Worm (Caenorhabditis elegans): Measurements from ENCODE around the gene gst-9.

DNA sequence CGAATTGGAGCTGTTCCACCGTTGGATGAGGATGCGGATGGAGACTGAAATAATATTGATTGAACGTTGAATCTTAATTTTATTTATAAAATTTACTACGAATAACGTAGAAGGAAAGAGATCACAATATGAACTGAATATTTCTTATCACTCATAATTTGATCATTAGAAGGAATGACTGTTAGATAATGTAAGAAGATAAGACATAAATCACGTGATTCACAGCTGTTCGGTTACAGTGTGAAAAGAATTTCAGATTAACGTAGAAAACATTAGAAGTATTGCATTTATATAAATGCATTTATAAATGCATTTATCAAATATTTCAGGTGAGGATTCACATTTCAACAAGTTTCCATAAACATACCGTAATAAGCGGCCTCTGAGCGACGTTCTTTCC lies 51.4 kb downstream of the gst-9 start:
- TF ChIP-seq blmp-1 (tag; optimal IDR thresholded peaks at IDR 0.05) = no peak
- TF ChIP-seq cnd-1 (tag; optimal IDR thresholded peaks at IDR 0.05) = no peak
- TF ChIP-seq nhr-237 (tag; optimal IDR thresholded peaks at IDR 0.05) = no peak
- TF ChIP-seq snpc-4 (tag; optimal IDR thresholded peaks at IDR 0.05) = no peak
- TF ChIP-seq unc-39 (tag; optimal IDR thresholded peaks at IDR 0.05) = no peak

Data from whole organism, mixed stage, embryonic.